Worm (Caenorhabditis elegans): Measurements from ENCODE around the gene K06H7.1.

K06H7.1 gene

ce11 chrIII:8109459-8110057 is 10.4 kb downstream of the K06H7.1 start (continued):
- TF ChIP-seq snpc-4 (tag; optimal IDR thresholded peaks at IDR 0.05) = peak; percentile 0

ce11 chrIII:8111347-8111746 is 12.2 kb downstream of the K06H7.1 start:
- TF ChIP-seq ztf-4 (tag; optimal IDR thresholded peaks at IDR 0.05) = no peak
- TF ChIP-seq ceh-82 (tag; optimal IDR thresholded peaks at IDR 0.05) = no peak
- TF ChIP-seq blmp-1 (tag; optimal IDR thresholded peaks at IDR 0.05; ENCODE audit: insufficient read depth) = no peak
- TF ChIP-seq ama-1 (optimal IDR thresholded peaks at IDR 0.05) = no peak
- TF ChIP-seq nhr-25 (tag; optimal IDR thresholded peaks at IDR 0.05) = no peak
- TF ChIP-seq nhr-237 (tag; optimal IDR thresholded peaks at IDR 0.05) = no peak
- TF ChIP-seq fos-1 (tag; optimal IDR thresholded peaks at IDR 0.05) = no peak
- no peak for TF ChIP-seq unc-62 (GFP tag; optimal IDR thresholded peaks at IDR 0.05)
- TF ChIP-seq elt-3 (tag; optimal IDR thresholded peaks at IDR 0.05) = no peak
- TF ChIP-seq dmd-4 (tag; optimal IDR thresholded peaks at IDR 0.05) = no peak
- TF ChIP-seq sma-9 (GFP tag; optimal IDR thresholded peaks at IDR 0.05) = no peak
- TF ChIP-seq sma-9 (tag; optimal IDR thresholded peaks at IDR 0.05) = no peak
- TF ChIP-seq ceh-16 (tag; optimal IDR thresholded peaks at IDR 0.05) = no peak
- TF ChIP-seq lin-39 (tag; optimal IDR thresholded peaks at IDR 0.05) = no peak
- TF ChIP-seq lin-13 (GFP tag; optimal IDR thresholded peaks at IDR 0.05) = no peak
- no peak for TF ChIP-seq nhr-21 (tag; optimal IDR thresholded peaks at IDR 0.05)
- TF ChIP-seq ztf-11 (tag; optimal IDR thresholded peaks at IDR 0.05) = no peak

- TF ChIP-seq R02D3.7 (tag; optimal IDR thresholded peaks at IDR 0.05) = no peak
- TF ChIP-seq nhr-12 (tag; optimal IDR thresholded peaks at IDR 0.05) = no peak
- TF ChIP-seq elt-3 (tag; optimal IDR thresholded peaks at IDR 0.05) = no peak
- TF ChIP-seq peb-1 (tag; optimal IDR thresholded peaks at IDR 0.05) = no peak
Observed at ce11 chrIII:8115877-8116276, 16.8 kb downstream of the K06H7.1 start.

ce11 chrIII:8117155-8117554 is 18.0 kb downstream of the K06H7.1 start:
- TF ChIP-seq sma-3 (GFP tag; optimal IDR thresholded peaks at IDR 0.05) (no peak), nhr-12 (tag; optimal IDR thresholded peaks at IDR 0.05) (no peak), C34F6.9 (tag; optimal IDR thresholded peaks at IDR 0.05) (no peak), alr-1 (tag; optimal IDR thresholded peaks at IDR 0.05) (no peak), ztf-1 (GFP tag; conservative IDR thresholded peaks at IDR 0.05) (no peak), nhr-129 (tag; optimal IDR thresholded peaks at IDR 0.05) (no peak), lin-11 (tag; optimal IDR thresholded peaks at IDR 0.05) (no peak), mab-5 (tag; optimal IDR thresholded peaks at IDR 0.05) (no peak), unc-55 (GFP tag; optimal IDR thresholded peaks at IDR 0.05) (no peak), sma-9 (GFP tag; optimal IDR thresholded peaks at IDR 0.05) (no peak), sma-9 (tag; optimal IDR thresholded peaks at IDR 0.05) (no peak), ceh-16 (tag; optimal IDR thresholded peaks at IDR 0.05) (no peak), mdl-1 (tag; optimal IDR thresholded peaks at IDR 0.05) (no peak), nhr-23 (tag; optimal IDR thresholded peaks at IDR 0.05) (no peak), ztf-4 (tag; optimal IDR thresholded peaks at IDR 0.05) (no peak), crh-2 (tag; optimal IDR thresholded peaks at IDR 0.05) (no peak)

- TF ChIP-seq aly-2 (tag; optimal IDR thresholded peaks at IDR 0.05) (no peak), dmd-4 (tag; optimal IDR thresholded peaks at IDR 0.05) (no peak), crh-2 (tag; optimal IDR thresholded peaks at IDR 0.05) (no peak), R02D3.7 (tag; optimal IDR thresholded peaks at IDR 0.05) (no peak)
Observed at ce11 chrIII:8121132-8121531, 22.0 kb downstream of the K06H7.1 start, which contains the start of gene gei-8. TSS of gene gei-8 (minus strand) at chrIII:8121232.

ce11 chrIII:8121923-8122322 is 22.8 kb downstream of the K06H7.1 start:
- TF ChIP-seq elt-3 (tag; optimal IDR thresholded peaks at IDR 0.05) = no peak
- no peak for TF ChIP-seq nhr-6 (tag; optimal IDR thresholded peaks at IDR 0.05)
- no peak for TF ChIP-seq ama-1 (optimal IDR thresholded peaks at IDR 0.05)
- TF ChIP-seq lin-11 (tag; optimal IDR thresholded peaks at IDR 0.05) = peak; percentile 12
- TF ChIP-seq ceh-16 (tag; optimal IDR thresholded peaks at IDR 0.05) = no peak
- no peak for TF ChIP-seq nhr-129 (tag; optimal IDR thresholded peaks at IDR 0.05)
- peak in 1 of 2 experiments; percentile 55 for TF ChIP-seq lsy-2 (tag; optimal IDR thresholded peaks at IDR 0.05)
- TF ChIP-seq nhr-21 (tag; optimal IDR thresholded peaks at IDR 0.05) = peak; percentile 63
- no peak for TF ChIP-seq sma-9 (GFP tag; optimal IDR thresholded peaks at IDR 0.05)
- no peak for TF ChIP-seq sma-9 (tag; optimal IDR thresholded peaks at IDR 0.05)
